Fruit fly (Drosophila melanogaster): ENCODE data around the gene Pdzd8.

DNA sequence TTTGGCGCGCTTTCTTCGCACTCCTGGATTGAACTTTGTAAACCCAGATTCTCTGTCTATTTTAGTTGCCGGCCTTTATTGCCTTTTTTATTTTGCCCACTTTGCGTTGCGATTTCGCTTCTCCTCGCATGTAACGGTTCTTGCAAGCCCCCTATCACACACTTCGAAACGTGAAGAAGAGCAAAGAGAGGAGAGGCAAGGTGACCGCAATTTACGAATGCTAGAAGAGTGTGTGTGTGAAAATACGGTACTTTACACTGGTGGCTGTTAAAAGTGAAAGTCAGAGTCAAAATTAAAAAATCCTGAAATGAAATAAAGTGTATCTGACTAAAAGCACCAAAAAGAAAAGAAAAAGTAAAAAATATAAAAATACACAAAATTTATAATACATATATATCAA is 36.5 kb downstream of the Pdzd8 start:
- TF ChIP-seq Pif1A (GFP tag; optimal IDR thresholded peaks at IDR 0.05) (no peak), D1 (tag; optimal IDR thresholded peaks at IDR 0.05) (no peak), fd96Ca (GFP tag; IDR thresholded peaks at IDR 0.05) (no peak), CG14655 (GFP tag; optimal IDR thresholded peaks at IDR 0.05) (no peak), Ets98B (GFP tag; IDR thresholded peaks at IDR 0.05) (no peak)
